Worm (Caenorhabditis elegans): ENCODE results near the gene C34F6.12.

- TF ChIP-seq K02D7.2 (tag; optimal IDR thresholded peaks at IDR 0.05) (no peak), fkh-10 (GFP tag; optimal IDR thresholded peaks at IDR 0.05) (no peak), pha-2 (tag; optimal IDR thresholded peaks at IDR 0.05) (no peak), pag-3 (tag; optimal IDR thresholded peaks at IDR 0.05; ENCODE audit: borderline replicate concordance) (no peak), ets-4 (tag; optimal IDR thresholded peaks at IDR 0.05) (no peak), hlh-13 (GFP tag; optimal IDR thresholded peaks at IDR 0.05) (no peak), eyg-1 (tag; optimal IDR thresholded peaks at IDR 0.05) (no peak)
Measured at ce11 chrX:11222597-11223218, 3.8 kb downstream of the C34F6.12 start, which contains the start of gene C34F6.9.

Measured in whole organism, late embryonic.